Worm (Caenorhabditis elegans) whole organism, L4/young adult: ENCODE results near the gene C16C8.19.

Experiments
- W03F9.2 ChIP-seq: fragments of 150-350 bp; optimal IDR thresholded peaks from 2 replicates; lab custom pipeline; 2014; ENCODE audit warnings: missing biosample characterization, missing genetic modification characterization
- dao-5 ChIP-seq: sonication (generic microtip); optimal IDR thresholded peaks from 2 replicates; lab custom pipeline; 2016; ENCODE audit warnings: missing genotype, missing genetic modification characterization, moderate library complexity, missing compliant biosample characterization
- him-1 ChIP-seq: sonication (generic microtip); optimal IDR thresholded peaks from 2 replicates; lab custom pipeline; 2016; ENCODE audit warnings: missing genotype, missing genetic modification reagents, missing genetic modification characterization, missing compliant biosample characterization

- TF ChIP-seq dao-5, result no peak
- TF ChIP-seq W03F9.2 (tag; lab: Kevin White, UChicago), result no peak
- TF ChIP-seq him-1 (tag; lab: Kevin White, UChicago), result no peak
Observed at ce11 chrII:3461586-3461985, 3.3 kb downstream of the C16C8.19 start, which contains the start of gene C16C8.8.
